Fruit fly (Drosophila melanogaster) S2 (cell line): Measurements from ENCODE around the gene CG1113.

ENCODE experiments used
- CG8478 ChIP-seq: fragments of >200 bp; optimal IDR thresholded peaks from 2 replicates; lab custom pipeline; 2018
- CTCF ChIP-seq, 2 experiments: fragments of >200 bp; optimal IDR thresholded peaks; 2 replicates each; lab custom pipeline; 2018

DNA sequence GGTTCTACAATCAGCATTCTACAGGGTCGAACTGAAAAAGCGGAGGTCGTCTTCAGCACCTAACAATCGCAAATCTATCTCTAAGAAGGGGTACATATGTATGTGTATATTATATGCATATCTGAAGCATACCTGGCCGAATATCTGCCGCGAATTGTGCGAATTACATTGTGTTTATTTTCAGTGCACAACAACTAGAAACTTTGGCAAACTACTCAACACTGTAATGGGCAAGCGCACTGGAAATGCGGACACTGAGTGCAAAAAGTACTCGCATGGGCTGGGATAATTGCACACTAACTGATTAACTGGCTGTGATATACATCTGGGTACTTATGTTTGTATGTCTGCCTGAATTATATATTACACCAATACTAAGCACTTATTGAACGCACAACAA lies 17.9 kb downstream of the CG1113 start:
- TF ChIP-seq CTCF (optimal IDR thresholded peaks at IDR 0.05; lab: Kevin White, UChicago) (no peak), CG8478 (lab: Kevin White, UChicago) (no peak)
